Worm (Caenorhabditis elegans) whole organism, early embryonic: ENCODE results near the gene F53C3.3.

Experiments
- B0310.2 ChIP-seq: sonication (generic microtip); optimal IDR thresholded peaks from 2 replicates; lab custom pipeline; 2016; ENCODE audit warnings: mild to moderate bottlenecking, missing genetic modification characterization, missing compliant biosample characterization
- F13C5.2 ChIP-seq: sonication (generic microtip); optimal IDR thresholded peaks from 2 replicates; lab custom pipeline; 2017; ENCODE audit warnings: mild to moderate bottlenecking, missing genetic modification characterization, inconsistent platforms, missing compliant biosample characterization
- aly-1 ChIP-seq: sonication (generic microtip); optimal IDR thresholded peaks from 2 replicates; lab custom pipeline; 2016; ENCODE audit warnings: missing genetic modification characterization, missing compliant biosample characterization
- ama-1 ChIP-seq: fragments of 150-350 bp; optimal IDR thresholded peaks from 2 replicates; lab custom pipeline; 2014
- ceh-13 ChIP-seq: fragments of 200-800 bp; sonication (Bioruptor generic); optimal IDR thresholded peaks from 2 replicates; lab custom pipeline; 2018; ENCODE audit warnings: mild to moderate bottlenecking, missing genetic modification characterization, missing compliant biosample characterization
- ets-7 ChIP-seq: sonication (generic microtip); optimal IDR thresholded peaks from 2 replicates; lab custom pipeline; 2016; ENCODE audit warnings: missing genotype, missing genetic modification characterization, missing compliant biosample characterization
- flt-1 ChIP-seq: fragments of 200-800 bp; sonication (Bioruptor generic); IDR thresholded peaks from 2 replicates; pipeline ENCODE4 v1.3.6; 2022; ENCODE audit warnings: missing genetic modification characterization, missing compliant biosample characterization
- hmg-4 ChIP-seq: fragments of 200-800 bp; sonication (Bioruptor generic); optimal IDR thresholded peaks from 2 replicates; lab custom pipeline; 2018; ENCODE audit warnings: mild to moderate bottlenecking, missing genetic modification characterization, missing compliant biosample characterization
- hnd-1 ChIP-seq: sonication (generic microtip); optimal IDR thresholded peaks from 2 replicates; lab custom pipeline; 2016; ENCODE audit warnings: missing genetic modification characterization, missing compliant biosample characterization
- pes-1 ChIP-seq: fragments of 200-800 bp; sonication (Bioruptor generic); IDR thresholded peaks from 2 replicates; pipeline ENCODE4 v1.3.6; 2022; ENCODE audit warnings: missing genetic modification reagents, missing genetic modification characterization, missing compliant biosample characterization
- scrt-1 ChIP-seq: fragments of 200-800 bp; sonication (Bioruptor generic); IDR thresholded peaks from 2 replicates; pipeline ENCODE4 v1.3.6; 2022; ENCODE audit warnings: missing genetic modification characterization, missing compliant biosample characterization
- tbx-11 ChIP-seq: fragments of 200-800 bp; sonication (Bioruptor generic); IDR thresholded peaks from 2 replicates; pipeline ENCODE4 v1.3.6; 2022; ENCODE audit warnings: missing genetic modification characterization, missing compliant biosample characterization
- tra-4 ChIP-seq: sonication (generic microtip); optimal IDR thresholded peaks from 2 replicates; lab custom pipeline; 2017; ENCODE audit warnings: missing genetic modification characterization, missing compliant biosample characterization

ce11 chrII:3877127-3877526, 25.5 kb upstream of the F53C3.3 start, which contains the start of gene nep-3:
- TF ChIP-seq ets-7 (tag; lab: Kevin White, UChicago) (no peak), scrt-1 (GFP tag; lab: Robert Waterston, UW) (no peak), aly-1 (tag; lab: Kevin White, UChicago) (no peak), pes-1 (GFP tag; lab: Robert Waterston, UW) (no peak), ceh-13 (GFP tag; lab: Kevin White, UChicago) (no peak), flt-1 (GFP tag; lab: Robert Waterston, UW) (no peak), ama-1 (lab: Kevin White, UChicago) (no peak), tbx-11 (no peak), hnd-1 (tag; lab: Kevin White, UChicago) (no peak), B0310.2 (tag; lab: Kevin White, UChicago) (no peak), tra-4 (tag; lab: Kevin White, UChicago) (no peak), F13C5.2 (no peak), hmg-4 (GFP tag; lab: Kevin White, UChicago) (no peak)
